Worm (Caenorhabditis elegans): Measurements from ENCODE around the gene fbxa-111.

ce11 chrV:16972134-16972533 lies 22.6 kb upstream of the fbxa-111 start, which contains the start of gene srh-119:
- TF ChIP-seq ceh-82 (tag; optimal IDR thresholded peaks at IDR 0.05) = no peak
- no peak for TF ChIP-seq R02D3.7 (tag; optimal IDR thresholded peaks at IDR 0.05)
- no peak for TF ChIP-seq nhr-76 (tag; optimal IDR thresholded peaks at IDR 0.05)
- TF ChIP-seq pqm-1 (tag; optimal IDR thresholded peaks at IDR 0.05) = no peak
- TF ChIP-seq F49E8.2 (tag; optimal IDR thresholded peaks at IDR 0.05; ENCODE audit: borderline replicate concordance) = no peak
- no peak for TF ChIP-seq unc-39 (tag; optimal IDR thresholded peaks at IDR 0.05)
- no peak for TF ChIP-seq Y105C5A.15 (GFP tag; IDR thresholded peaks at IDR 0.05)
- no peak for TF ChIP-seq nhr-28 (tag; optimal IDR thresholded peaks at IDR 0.05)
- no peak for TF ChIP-seq vab-7 (GFP tag; IDR thresholded peaks at IDR 0.05)
- no peak for TF ChIP-seq nhr-11 (tag; optimal IDR thresholded peaks at IDR 0.05)
- TF ChIP-seq aly-2 (tag; optimal IDR thresholded peaks at IDR 0.05) = no peak
- TF ChIP-seq lin-1 (GFP tag; IDR thresholded peaks at IDR 0.05) = no peak
- no peak for TF ChIP-seq fkh-10 (GFP tag; optimal IDR thresholded peaks at IDR 0.05)

Data from whole organism, L4 larva.